Fruit fly (Drosophila melanogaster): ENCODE measurements around the gene DAAM.

DNA sequence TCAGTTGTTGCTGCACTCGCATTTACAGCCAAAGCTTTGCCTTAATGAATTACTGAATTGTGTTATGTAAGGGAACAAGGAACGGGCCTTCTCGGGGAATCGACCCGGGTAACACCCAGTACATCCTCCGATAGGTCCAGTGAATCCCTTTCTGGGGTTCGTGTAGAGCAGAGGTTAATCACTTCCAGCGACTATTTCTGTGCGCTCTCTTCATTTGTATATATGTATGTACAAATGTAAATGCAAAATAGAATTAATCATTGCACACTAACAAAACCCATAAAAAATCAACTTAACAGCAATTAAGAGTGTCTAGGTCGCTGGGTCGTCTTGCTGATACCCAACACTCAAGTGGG lies 44.7 kb downstream of the DAAM start:
- TF ChIP-seq pan (optimal IDR thresholded peaks at IDR 0.05) (no peak), dl (GFP tag; optimal IDR thresholded peaks at IDR 0.05; ENCODE audit: insufficient read depth in 1 of 2, partially characterized antibody in 2 of 2) (no peak), dsf (GFP tag; optimal IDR thresholded peaks at IDR 0.05; ENCODE audit: borderline replicate concordance) (no peak), ey (GFP tag; optimal IDR thresholded peaks at IDR 0.05) (no peak), N (GFP tag; optimal IDR thresholded peaks at IDR 0.05) (no peak), Mio (GFP tag; optimal IDR thresholded peaks at IDR 0.05) (no peak), usp (GFP tag; optimal IDR thresholded peaks at IDR 0.05) (no peak)
